Worm (Caenorhabditis elegans): ENCODE data around the gene cutl-3.
A peak's percentile ranks its signal among the peaks of the same experiment; 100 is the strongest.

The cutl-3 gene

ce11 chrX:14960841-14961240 is 38.2 kb downstream of the cutl-3 start:
- 0 out of 4 replicates have a peak, but pooled peaks of 1 of the 2 experiments have one; percentile 43 for TF ChIP-seq madf-5 (GFP tag; IDR thresholded peaks at IDR 0.05)
- no peak for TF ChIP-seq dve-1 (tag; optimal IDR thresholded peaks at IDR 0.05; ENCODE audit: insufficient read depth)
- no peak for TF ChIP-seq daf-8 (GFP tag; IDR thresholded peaks at IDR 0.05)
- TF ChIP-seq set-16 (GFP tag; IDR thresholded peaks at IDR 0.05), result peak; percentile 92

DNA sequence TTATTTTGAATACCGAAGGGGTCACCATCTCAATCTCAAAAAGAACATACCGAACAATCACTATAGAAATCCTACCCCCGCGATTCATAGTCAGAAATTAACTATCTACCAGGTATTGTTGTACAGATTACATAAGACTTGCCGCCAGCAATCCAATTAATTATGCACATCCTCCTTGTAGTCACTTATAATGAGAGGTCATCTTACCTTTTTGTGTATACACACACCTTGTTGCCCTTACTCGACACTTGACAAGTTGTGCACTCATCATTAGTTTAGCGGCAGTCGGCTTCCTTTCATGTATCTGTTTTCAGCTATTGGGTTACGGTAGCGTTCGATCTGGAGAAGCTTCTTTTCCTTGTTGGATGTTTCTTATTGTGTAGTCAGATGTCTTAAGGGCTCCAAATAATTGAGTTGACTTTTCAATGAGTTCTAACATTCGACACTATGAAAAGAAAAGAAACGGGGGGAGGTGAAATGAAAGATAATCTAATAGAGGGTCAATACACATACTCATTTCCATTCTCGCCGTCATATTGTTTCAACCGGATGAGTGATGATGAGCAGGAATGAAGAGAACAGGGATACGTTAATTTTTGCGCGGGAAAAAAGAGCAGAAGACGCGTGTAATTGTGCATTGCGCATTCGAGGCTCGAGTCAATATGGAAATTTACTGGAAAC is 39.5 kb downstream of the cutl-3 start:
- TF ChIP-seq nhr-6 (tag; optimal IDR thresholded peaks at IDR 0.05), result no peak
- TF ChIP-seq unc-62 (GFP tag; optimal IDR thresholded peaks at IDR 0.05 in 1 of 2), result peak in 1 of 2 experiments; percentile 67
- TF ChIP-seq unc-62 (tag; optimal IDR thresholded peaks at IDR 0.05), result no peak

- TF ChIP-seq F26F4.8 (GFP tag; conservative IDR thresholded peaks at IDR 0.05) (no peak), mdl-1 (tag; optimal IDR thresholded peaks at IDR 0.05) (no peak), daf-8 (GFP tag; IDR thresholded peaks at IDR 0.05) (no peak), unc-62 (GFP tag; optimal IDR thresholded peaks at IDR 0.05 in 1 of 2) (peak in 1 of 2 experiments; percentile 97), unc-62 (tag; optimal IDR thresholded peaks at IDR 0.05) (no peak), zfp-3 (GFP tag; conservative IDR thresholded peaks at IDR 0.05) (no peak), hif-1 (tag; optimal IDR thresholded peaks at IDR 0.05) (no peak)
Measured at ce11 chrX:14958401-14958800, 40.6 kb downstream of the cutl-3 start.

DNA sequence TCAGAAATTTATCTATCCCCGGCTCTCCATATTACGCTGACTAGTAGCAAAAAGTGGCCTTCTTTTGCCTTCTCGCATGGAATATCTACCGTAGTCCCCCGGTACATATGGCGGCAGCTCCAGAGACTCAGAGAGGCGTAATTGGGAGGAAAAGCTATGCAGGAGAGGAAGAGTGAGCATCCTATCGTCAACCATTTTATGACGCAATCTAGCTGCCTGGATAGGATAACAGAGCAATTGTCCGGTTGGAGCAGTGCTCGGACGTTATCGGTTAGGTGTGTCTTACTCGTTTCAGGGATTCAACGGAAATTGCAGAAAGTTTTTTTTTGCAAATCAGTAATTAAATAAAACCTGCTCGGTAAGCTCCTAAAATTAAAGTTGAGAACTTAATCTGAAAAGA is 41.8 kb downstream of the cutl-3 start:
- no peak for TF ChIP-seq mep-1 (tag; optimal IDR thresholded peaks at IDR 0.05)
- TF ChIP-seq ama-1 (optimal IDR thresholded peaks at IDR 0.05), result no peak
- peak in 1 of 2 experiments; percentile 84 for TF ChIP-seq unc-62 (GFP tag; optimal IDR thresholded peaks at IDR 0.05 in 1 of 2)
- no peak for TF ChIP-seq unc-62 (tag; optimal IDR thresholded peaks at IDR 0.05)

DNA sequence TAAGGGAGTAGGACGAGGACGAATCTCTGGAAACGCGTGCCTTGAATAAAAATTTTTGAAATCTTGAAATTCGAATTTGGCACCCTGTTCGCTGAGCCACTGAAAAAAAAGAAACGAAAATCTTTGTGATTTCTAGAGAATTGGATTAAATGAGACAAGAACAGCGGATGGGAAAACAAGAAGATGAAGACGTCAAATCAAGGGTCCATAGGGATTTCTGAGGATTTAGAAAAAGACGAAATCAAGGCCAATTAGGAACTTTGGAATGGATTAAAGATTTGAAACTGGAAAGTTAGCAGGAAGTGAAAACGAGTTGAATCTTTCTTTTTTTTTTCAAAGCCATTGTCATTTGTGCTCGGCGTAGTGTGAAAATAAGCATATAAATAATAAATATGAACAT is 44.5 kb downstream of the cutl-3 start, which contains the start of gene pag-3:
Gene pag-3, minus strand, starts transcription at position 101 of the 400 bp plus-strand sequence.
- TF ChIP-seq mdl-1 (tag; optimal IDR thresholded peaks at IDR 0.05) (no peak), unc-62 (GFP tag; optimal IDR thresholded peaks at IDR 0.05 in 1 of 2) (peak in 1 of 2 experiments; percentile 23), unc-62 (tag; optimal IDR thresholded peaks at IDR 0.05) (no peak), dmd-8 (GFP tag; IDR thresholded peaks at IDR 0.05) (no peak)

ce11 chrX:14951797-14952196 is 47.2 kb downstream of the cutl-3 start:
- TF ChIP-seq ceh-20 (GFP tag; IDR thresholded peaks at IDR 0.05) (no peak), snpc-1.2 (GFP tag; IDR thresholded peaks at IDR 0.05) (peak; percentile 54; the same call in 1 of the 2 replicates), ceh-82 (tag; optimal IDR thresholded peaks at IDR 0.05) (no peak), lir-3 (tag; optimal IDR thresholded peaks at IDR 0.05) (no peak)

DNA sequence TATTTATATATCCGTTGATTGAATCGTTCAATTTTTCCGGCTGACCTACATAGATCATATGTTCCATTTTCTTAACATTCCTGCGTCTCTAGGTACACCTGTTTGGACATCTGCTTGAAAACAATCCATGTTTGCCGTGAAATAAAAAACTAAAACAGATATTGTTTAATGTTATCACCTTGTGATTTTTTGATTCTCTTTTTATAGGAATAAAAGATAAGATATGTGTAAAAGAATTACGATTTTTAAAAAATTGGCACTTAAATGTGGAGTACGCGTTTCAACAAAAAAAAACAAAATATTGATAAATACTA is 51.7 kb downstream of the cutl-3 start:
- TF ChIP-seq cey-2 (tag; optimal IDR thresholded peaks at IDR 0.05; ENCODE audit: borderline replicate concordance, insufficient read depth) (no peak), lsy-2 (tag; optimal IDR thresholded peaks at IDR 0.05) (no peak), dve-1 (tag; optimal IDR thresholded peaks at IDR 0.05; ENCODE audit: insufficient read depth) (peak; percentile 1), nhr-28 (tag; optimal IDR thresholded peaks at IDR 0.05) (peak; percentile 9), daf-16 (GFP tag; optimal IDR thresholded peaks at IDR 0.05) (no peak), daf-16 (tag; optimal IDR thresholded peaks at IDR 0.05) (peak; percentile 46), duxl-1 (tag; optimal IDR thresholded peaks at IDR 0.05; ENCODE audit: poor library complexity) (no peak), hlh-30 (tag; optimal IDR thresholded peaks at IDR 0.05; ENCODE audit: insufficient read depth) (peak; percentile 85)

Data from whole organism, L4 larva.